Worm (Caenorhabditis elegans) whole organism, L3 larva: ENCODE data around the gene F10E9.7.
A peak's percentile ranks its signal among the peaks of the same experiment; 100 is the strongest.

ENCODE experiments used
- R02D3.7 ChIP-seq: fragments of 150-350 bp; optimal IDR thresholded peaks from 2 replicates; lab custom pipeline; 2014; ENCODE audit warnings: missing biosample characterization, missing genetic modification characterization
- ZK546.5 ChIP-seq: sonication (generic microtip); optimal IDR thresholded peaks from 2 replicates; lab custom pipeline; 2017; ENCODE audit warnings: missing biosample characterization, missing genetic modification characterization
- aly-2 ChIP-seq: fragments of 150-350 bp; optimal IDR thresholded peaks from 2 replicates; lab custom pipeline; 2014; ENCODE audit warnings: missing biosample characterization, missing genetic modification characterization
- ama-1 ChIP-seq: fragments of 150-350 bp; optimal IDR thresholded peaks from 2 replicates; lab custom pipeline; 2018
- ceh-28 ChIP-seq: fragments of 150-350 bp; optimal IDR thresholded peaks from 2 replicates; lab custom pipeline; 2014; ENCODE audit warnings: missing biosample characterization, missing genetic modification reagents, missing genetic modification characterization
- ceh-82 ChIP-seq: fragments of 150-350 bp; optimal IDR thresholded peaks from 2 replicates; lab custom pipeline; 2014; ENCODE audit warnings: missing biosample characterization, missing genetic modification characterization
- egl-27 ChIP-seq: sonication (generic microtip); optimal IDR thresholded peaks from 4 replicates; lab custom pipeline; 2017; ENCODE audit warnings: missing biosample characterization, missing genetic modification reagents, missing genetic modification characterization
- egl-5 ChIP-seq: fragments of 150-350 bp; optimal IDR thresholded peaks from 2 replicates; lab custom pipeline; 2017; ENCODE audit warnings: missing biosample characterization, missing genetic modification reagents, missing genetic modification characterization, inconsistent platforms
- elt-2 ChIP-seq: sonication (generic microtip); optimal IDR thresholded peaks from 2 replicates; lab custom pipeline; 2016; ENCODE audit warnings: missing genetic modification reagents, mild to moderate bottlenecking, missing genetic modification characterization, missing compliant biosample characterization
- elt-3 ChIP-seq, 3 experiments: fragments of 150-350 bp in 1 of 3; sonication (generic microtip) in 2 of 3; optimal IDR thresholded peaks; 2 replicates in 2 of 3; 4 replicates in 1 of 3; lab custom pipeline; 2014 to 2017; ENCODE audit warnings: missing biosample characterization in 3 of 3, missing genetic modification characterization in 3 of 3
- eor-1 ChIP-seq, 2 experiments: fragments of 150-350 bp; optimal IDR thresholded peaks; 2 replicates each; lab custom pipeline; 2014 to 2018; ENCODE audit warnings: missing biosample characterization in 2 of 2, missing genetic modification characterization in 2 of 2
- fkh-10 ChIP-seq: sonication (generic microtip); optimal IDR thresholded peaks from 2 replicates; lab custom pipeline; 2017; ENCODE audit warnings: missing biosample characterization, missing genetic modification reagents, missing genetic modification characterization
- fos-1 ChIP-seq: fragments of 150-350 bp; optimal IDR thresholded peaks from 2 replicates; lab custom pipeline; 2014; ENCODE audit warnings: missing biosample characterization, missing genetic modification characterization
- hmg-11 ChIP-seq: sonication (generic microtip); optimal IDR thresholded peaks from 2 replicates; lab custom pipeline; 2016; ENCODE audit warnings: missing genetic modification characterization, missing compliant biosample characterization
- jun-1 ChIP-seq: fragments of 150-350 bp; optimal IDR thresholded peaks from 2 replicates; lab custom pipeline; 2014; ENCODE audit warnings: missing biosample characterization, missing genetic modification reagents, missing genetic modification characterization
- lin-15B ChIP-seq: fragments of 150-350 bp; optimal IDR thresholded peaks from 2 replicates; lab custom pipeline; 2014; ENCODE audit warnings: missing biosample characterization, missing genetic modification characterization
- lin-39 ChIP-seq: fragments of 150-350 bp; optimal IDR thresholded peaks from 2 replicates; lab custom pipeline; 2018; ENCODE audit warnings: missing biosample characterization, missing genetic modification reagents, missing genetic modification characterization
- lsy-12 ChIP-seq: sonication (generic microtip); optimal IDR thresholded peaks from 2 replicates; lab custom pipeline; 2016; ENCODE audit warnings: mild to moderate bottlenecking, missing genetic modification characterization, missing compliant biosample characterization
- mdl-1 ChIP-seq: fragments of 150-350 bp; optimal IDR thresholded peaks from 2 replicates; lab custom pipeline; 2014; ENCODE audit warnings: missing biosample characterization, missing genetic modification characterization
- nfya-1 ChIP-seq: sonication (generic microtip); optimal IDR thresholded peaks from 2 replicates; lab custom pipeline; 2017; ENCODE audit warnings: missing genetic modification characterization, mild to moderate bottlenecking, missing compliant biosample characterization, antibody characterized with exemption, moderate library complexity; ENCODE audit not compliant: insufficient read depth
- nhr-237 ChIP-seq: fragments of 150-350 bp; optimal IDR thresholded peaks from 2 replicates; lab custom pipeline; 2014; ENCODE audit warnings: missing biosample characterization, missing genetic modification characterization
- nhr-25 ChIP-seq: sonication (generic microtip); optimal IDR thresholded peaks from 2 replicates; lab custom pipeline; 2017; ENCODE audit warnings: missing biosample characterization, missing genetic modification characterization
- nhr-43 ChIP-seq: sonication (generic microtip); optimal IDR thresholded peaks from 2 replicates; lab custom pipeline; 2016; ENCODE audit warnings: mild to moderate bottlenecking, missing genetic modification characterization, missing compliant biosample characterization; ENCODE audit not compliant: poor library complexity, severe bottlenecking
- nhr-67 ChIP-seq: fragments of 150-350 bp; optimal IDR thresholded peaks from 2 replicates; lab custom pipeline; 2014; ENCODE audit warnings: missing biosample characterization, missing genetic modification characterization
- nhr-76 ChIP-seq: fragments of 150-350 bp; sonication (generic microtip); optimal IDR thresholded peaks from 5 replicates; lab custom pipeline; 2014; ENCODE audit warnings: missing biosample characterization, missing genetic modification characterization
- pha-4 ChIP-seq: fragments of 150-350 bp; optimal IDR thresholded peaks from 2 replicates; lab custom pipeline; 2014; ENCODE audit warnings: missing biosample characterization, missing genetic modification reagents, missing genetic modification characterization
- pqm-1 ChIP-seq: fragments of 150-350 bp; optimal IDR thresholded peaks from 2 replicates; lab custom pipeline; 2017; ENCODE audit warnings: missing biosample characterization, missing genetic modification characterization, inconsistent platforms
- skn-1 ChIP-seq: fragments of 150-350 bp; optimal IDR thresholded peaks from 2 replicates; lab custom pipeline; 2014; ENCODE audit warnings: missing biosample characterization, missing genetic modification characterization
- snpc-4 ChIP-seq: fragments of 150-350 bp; optimal IDR thresholded peaks from 2 replicates; lab custom pipeline; 2014; ENCODE audit warnings: missing biosample characterization, missing genetic modification characterization
- tbx-2 ChIP-seq: sonication (generic microtip); optimal IDR thresholded peaks from 2 replicates; lab custom pipeline; 2016; ENCODE audit warnings: mild to moderate bottlenecking, missing genetic modification characterization, missing compliant biosample characterization
- unc-62 ChIP-seq: fragments of 150-350 bp; sonication (generic microtip); optimal IDR thresholded peaks from 4 replicates; lab custom pipeline; 2014; ENCODE audit warnings: missing biosample characterization, missing genetic modification reagents, missing genetic modification characterization
- zag-1 ChIP-seq: fragments of 150-350 bp; optimal IDR thresholded peaks from 2 replicates; lab custom pipeline; 2014; ENCODE audit warnings: missing biosample characterization, missing genetic modification characterization
- ztf-11 ChIP-seq: fragments of 150-350 bp; optimal IDR thresholded peaks from 2 replicates; lab custom pipeline; 2014; ENCODE audit warnings: missing biosample characterization, missing genetic modification characterization

The F10E9.7 gene

DNA sequence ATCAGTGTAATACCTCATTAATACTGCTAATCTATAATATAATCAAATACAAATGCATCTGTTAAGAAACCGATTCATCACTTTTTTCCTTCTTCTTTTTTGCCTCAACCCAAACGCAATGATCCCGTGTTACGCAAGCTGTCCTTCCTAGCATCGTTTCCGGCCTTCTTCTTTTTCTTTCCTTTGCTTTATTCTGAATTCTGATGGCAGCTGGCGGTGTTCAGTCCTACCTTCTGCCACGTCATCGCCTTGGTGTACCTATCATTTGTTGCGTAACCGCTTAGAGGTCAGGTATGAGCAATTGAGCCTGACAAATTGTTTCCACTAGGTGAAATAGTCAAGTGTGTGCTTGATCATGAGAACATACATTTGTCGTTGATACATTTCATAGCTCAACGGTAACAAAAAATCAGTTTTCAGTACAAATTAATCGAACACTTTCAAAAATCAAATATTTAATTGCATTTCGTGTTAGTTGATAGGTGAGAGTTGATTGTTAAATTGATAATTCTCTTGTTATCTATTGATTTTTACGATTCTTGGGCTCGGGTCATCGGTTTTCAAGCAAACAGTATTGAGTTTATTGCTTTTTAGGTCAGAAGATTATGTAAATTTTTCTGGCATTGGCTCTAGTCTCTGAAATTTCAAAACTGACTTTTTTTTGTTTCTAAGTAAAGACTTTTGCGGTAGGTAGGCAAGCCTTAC, 8.9 kb downstream of the F10E9.7 start:
- TF ChIP-seq lin-39 (tag; lab: Kevin White, UChicago) = peak; percentile 20
- no peak for TF ChIP-seq skn-1 (tag; lab: Kevin White, UChicago)
- no peak for TF ChIP-seq nhr-43 (tag; lab: Kevin White, UChicago)
- peak; percentile 58 for TF ChIP-seq elt-2 (tag; lab: Kevin White, UChicago)
- no peak for TF ChIP-seq nhr-237 (tag; lab: Kevin White, UChicago)
- no peak for TF ChIP-seq unc-62 (GFP tag; lab: Kevin White, UChicago)

DNA sequence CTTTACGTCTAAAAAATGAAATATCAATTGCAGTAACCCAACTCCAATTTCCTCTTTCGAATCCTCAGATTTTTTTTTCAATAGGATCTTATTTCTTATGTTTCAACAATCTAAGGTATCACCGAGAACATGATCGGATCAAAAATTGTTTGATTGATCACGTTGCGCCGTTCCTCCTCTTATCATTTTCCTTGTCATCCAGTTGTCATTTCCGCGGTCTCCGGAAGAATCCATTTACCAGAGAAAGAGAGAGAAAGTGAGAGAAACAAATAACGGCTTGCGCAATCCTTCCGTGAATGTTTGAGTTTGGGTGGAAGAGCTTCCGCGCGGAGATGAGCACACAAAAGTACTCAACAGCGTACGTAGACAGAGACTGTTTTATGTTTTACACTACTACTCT, 14.0 kb downstream of the F10E9.7 start:
- TF ChIP-seq ama-1 (lab: Kevin White, UChicago) = no peak
- peak; percentile 13 for TF ChIP-seq elt-2 (tag; lab: Kevin White, UChicago)

DNA sequence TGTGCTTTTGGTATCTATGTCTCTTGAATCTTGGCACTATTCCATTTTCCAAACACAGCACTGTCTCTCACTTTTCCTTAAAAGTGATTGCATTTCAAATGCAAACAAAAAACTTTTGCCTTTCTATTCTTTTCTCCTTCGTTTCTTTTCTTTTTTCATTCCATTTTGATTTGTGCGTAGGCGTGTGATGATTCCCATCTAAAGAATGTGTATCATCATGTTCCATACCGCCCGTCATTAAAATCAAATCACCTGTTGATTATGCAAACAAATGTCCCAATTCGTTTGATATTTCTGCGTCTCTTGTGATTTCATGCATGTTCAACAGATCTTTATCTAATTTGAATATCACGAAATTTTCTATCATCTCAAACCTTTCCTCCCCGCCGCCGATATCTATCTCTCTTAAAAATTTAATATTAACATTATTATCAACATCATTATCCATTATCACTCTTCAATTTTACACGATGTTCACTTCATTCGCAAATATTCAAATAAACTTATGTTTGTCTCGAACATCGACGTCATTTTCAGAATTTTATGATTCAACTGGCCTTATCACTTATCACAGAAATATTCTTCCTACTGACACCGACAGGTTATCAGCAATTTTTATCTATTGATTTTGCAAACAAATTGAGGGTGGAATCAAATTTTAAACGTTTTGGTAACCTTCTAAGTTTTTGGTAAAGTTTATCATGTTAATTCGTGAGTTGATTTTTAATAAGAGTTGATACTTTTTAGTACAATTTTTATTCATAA, 15.8 kb downstream of the F10E9.7 start:
- TF ChIP-seq unc-62 (GFP tag; lab: Kevin White, UChicago) (no peak), nhr-43 (tag; lab: Kevin White, UChicago) (no peak), elt-3 (tag; optimal IDR thresholded peaks at IDR 0.05; lab: Kevin White, UChicago) (no peak), egl-27 (tag; lab: Kevin White, UChicago) (no peak), mdl-1 (tag; lab: Kevin White, UChicago) (no peak), zag-1 (no peak), ama-1 (lab: Kevin White, UChicago) (no peak), pqm-1 (tag; lab: Kevin White, UChicago) (peak; percentile 90), nhr-76 (tag; lab: Kevin White, UChicago) (no peak), nfya-1 (no peak), lin-39 (tag; lab: Kevin White, UChicago) (no peak), jun-1 (no peak), nhr-25 (no peak), skn-1 (tag; lab: Kevin White, UChicago) (no peak), hmg-11 (tag; lab: Kevin White, UChicago) (no peak), eor-1 (tag; optimal IDR thresholded peaks at IDR 0.05; lab: Kevin White, UChicago) (no peak), lin-15B (tag; lab: Kevin White, UChicago) (no peak), ztf-11 (tag; lab: Kevin White, UChicago) (no peak), snpc-4 (tag; lab: Kevin White, UChicago) (no peak), ceh-82 (tag; lab: Kevin White, UChicago) (no peak), lsy-12 (tag; lab: Kevin White, UChicago) (no peak), egl-5 (tag; lab: Kevin White, UChicago) (peak; percentile 61), ceh-28 (peak; percentile 24), ZK546.5 (tag; lab: Kevin White, UChicago) (no peak), tbx-2 (tag; lab: Kevin White, UChicago) (no peak), aly-2 (tag; lab: Kevin White, UChicago) (no peak), pha-4 (peak; percentile 46), R02D3.7 (no peak), fkh-10 (GFP tag; lab: Kevin White, UChicago) (no peak), nhr-67 (tag; lab: Kevin White, UChicago) (no peak), nhr-237 (tag; lab: Kevin White, UChicago) (no peak), elt-2 (tag; lab: Kevin White, UChicago) (peak; percentile 96)

DNA sequence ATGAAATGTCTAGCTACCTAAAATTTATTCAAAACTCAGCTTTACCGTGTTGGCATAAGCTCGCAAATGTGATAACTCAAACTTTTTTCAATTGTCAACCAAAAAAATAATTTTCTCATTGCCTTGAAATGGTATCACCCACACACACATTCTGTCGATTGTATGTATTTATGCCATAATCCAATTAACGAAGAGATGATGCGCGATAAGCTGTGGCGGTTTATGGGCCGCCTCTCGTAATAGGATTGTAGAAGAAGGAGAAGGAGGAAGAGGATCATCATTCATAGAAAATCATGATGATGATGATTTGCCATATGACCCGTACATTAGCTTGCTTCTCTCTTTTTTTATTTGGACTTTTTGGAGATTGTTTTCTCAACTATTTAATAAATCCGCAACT, 18.1 kb downstream of the F10E9.7 start:
- TF ChIP-seq egl-5 (tag; lab: Kevin White, UChicago) (peak; percentile 39), fos-1 (tag; lab: Kevin White, UChicago) (no peak)
